Worm (Caenorhabditis elegans) whole organism, midembryonic: ENCODE data around the gene F15D4.6.

Source experiments
- T22C8.4 ChIP-seq: fragments of 200-800 bp; sonication (Bioruptor generic); IDR thresholded peaks from 2 replicates; pipeline ENCODE4 v1.3.6; 2022; ENCODE audit warnings: missing genetic modification characterization, missing compliant biosample characterization
- cog-1 ChIP-seq: sonication (generic microtip); optimal IDR thresholded peaks from 2 replicates; lab custom pipeline; 2016; ENCODE audit warnings: missing genetic modification characterization, missing compliant biosample characterization
- flt-1 ChIP-seq: fragments of 200-800 bp; sonication (Bioruptor generic); IDR thresholded peaks from 2 replicates; pipeline ENCODE4 v1.3.6; 2022; ENCODE audit warnings: missing genetic modification characterization, missing compliant biosample characterization
- klf-2 ChIP-seq: fragments of 200-800 bp; sonication (Bioruptor generic); conservative IDR thresholded peaks from 2 replicates; pipeline ENCODE4 v1.3.6; 2022; ENCODE audit warnings: missing genetic modification reagents, missing genetic modification characterization, missing compliant biosample characterization
- med-1 ChIP-seq: sonication (generic microtip); optimal IDR thresholded peaks from 2 replicates; lab custom pipeline; 2017; ENCODE audit warnings: missing genetic modification characterization, mild to moderate bottlenecking, missing compliant biosample characterization, antibody characterized with exemption, missing genetic modification reagents; ENCODE audit not compliant: insufficient read depth
- ref-1 ChIP-seq: fragments of 200-800 bp; sonication (Bioruptor generic); conservative IDR thresholded peaks from 2 replicates; pipeline ENCODE4 v1.3.6; 2022; ENCODE audit warnings: missing genetic modification reagents, missing genetic modification characterization, missing compliant biosample characterization
- tab-1 ChIP-seq: fragments of 200-800 bp; sonication (Bioruptor generic); IDR thresholded peaks from 2 replicates; pipeline ENCODE4 v1.3.6; 2022; ENCODE audit warnings: missing genetic modification characterization, missing compliant biosample characterization
- ztf-23 ChIP-seq: fragments of 200-800 bp; sonication (Bioruptor generic); IDR thresholded peaks from 2 replicates; pipeline ENCODE4 v1.3.6; 2022; ENCODE audit warnings: missing genetic modification reagents, missing genetic modification characterization, missing compliant biosample characterization
- ztf-29 ChIP-seq: fragments of 200-800 bp; sonication (Bioruptor generic); IDR thresholded peaks from 2 replicates; pipeline ENCODE4 v1.3.6; 2022; ENCODE audit warnings: missing genetic modification reagents, missing genetic modification characterization, missing compliant biosample characterization

The F15D4.6 gene

ce11 chrII:13248886-13249285 is at the start of gene F15D4.6:
TSS of gene F15D4.6 (plus strand) at chrII:13249186.
- TF ChIP-seq klf-2 (GFP tag; lab: Robert Waterston, UW) (no peak), flt-1 (GFP tag; lab: Robert Waterston, UW) (no peak), ztf-29 (GFP tag; lab: Robert Waterston, UW) (no peak), T22C8.4 (GFP tag; lab: Robert Waterston, UW) (no peak), cog-1 (tag; lab: Kevin White, UChicago) (no peak), tab-1 (GFP tag; lab: Robert Waterston, UW) (no peak), med-1 (GFP tag; lab: Kevin White, UChicago) (no peak), ztf-23 (GFP tag; lab: Robert Waterston, UW) (no peak), ref-1 (GFP tag; lab: Robert Waterston, UW) (no peak)

- TF ChIP-seq med-1 (GFP tag; lab: Kevin White, UChicago) (no peak), ztf-29 (GFP tag; lab: Robert Waterston, UW) (no peak), cog-1 (tag; lab: Kevin White, UChicago) (peak; percentile 73), ztf-23 (GFP tag; lab: Robert Waterston, UW) (peak; percentile 67; the same call in 1 of the 2 replicates), flt-1 (GFP tag; lab: Robert Waterston, UW) (peak; percentile 49; the same call in 1 of the 2 replicates), ref-1 (GFP tag; lab: Robert Waterston, UW) (no peak), T22C8.4 (GFP tag; lab: Robert Waterston, UW) (no peak), klf-2 (GFP tag; lab: Robert Waterston, UW) (peak; percentile 49; the same call in 1 of the 2 replicates), tab-1 (GFP tag; lab: Robert Waterston, UW) (no peak)
Observed at ce11 chrII:13199674-13200215, 49.2 kb upstream of the F15D4.6 start, which contains the start of gene btf-1. TSS of gene btf-1 (plus strand) at chrII:13200165.

- TF ChIP-seq klf-2 (GFP tag; lab: Robert Waterston, UW) (no peak), flt-1 (GFP tag; lab: Robert Waterston, UW) (no peak), ztf-23 (GFP tag; lab: Robert Waterston, UW) (no peak), T22C8.4 (GFP tag; lab: Robert Waterston, UW) (no peak), ref-1 (GFP tag; lab: Robert Waterston, UW) (no peak), med-1 (GFP tag; lab: Kevin White, UChicago) (no peak), cog-1 (tag; lab: Kevin White, UChicago) (no peak), ztf-29 (GFP tag; lab: Robert Waterston, UW) (no peak), tab-1 (GFP tag; lab: Robert Waterston, UW) (no peak)
Observed at ce11 chrII:13215792-13216191, 33.2 kb upstream of the F15D4.6 start, which contains the start of gene F15D4.2. TSS of gene F15D4.2 (plus strand) at chrII:13216092.

- TF ChIP-seq ztf-23 (GFP tag; lab: Robert Waterston, UW) (no peak), cog-1 (tag; lab: Kevin White, UChicago) (no peak), T22C8.4 (GFP tag; lab: Robert Waterston, UW) (no peak), flt-1 (GFP tag; lab: Robert Waterston, UW) (no peak), tab-1 (GFP tag; lab: Robert Waterston, UW) (no peak), klf-2 (GFP tag; lab: Robert Waterston, UW) (no peak), ref-1 (GFP tag; lab: Robert Waterston, UW) (no peak), ztf-29 (GFP tag; lab: Robert Waterston, UW) (no peak)
Observed at ce11 chrII:13219373-13219772, 29.6 kb upstream of the F15D4.6 start.

ce11 chrII:13230489-13231196 is 18.3 kb upstream of the F15D4.6 start:
- TF ChIP-seq tab-1 (GFP tag; lab: Robert Waterston, UW) (no peak), T22C8.4 (GFP tag; lab: Robert Waterston, UW) (no peak), klf-2 (GFP tag; lab: Robert Waterston, UW) (no peak), med-1 (GFP tag; lab: Kevin White, UChicago) (no peak), cog-1 (tag; lab: Kevin White, UChicago) (no peak), ztf-29 (GFP tag; lab: Robert Waterston, UW) (no peak), ref-1 (GFP tag; lab: Robert Waterston, UW) (no peak)

ce11 chrII:13233712-13234111 is 15.3 kb upstream of the F15D4.6 start:
- TF ChIP-seq med-1 (GFP tag; lab: Kevin White, UChicago) (no peak), ztf-29 (GFP tag; lab: Robert Waterston, UW) (no peak), ref-1 (GFP tag; lab: Robert Waterston, UW) (no peak), tab-1 (GFP tag; lab: Robert Waterston, UW) (no peak), flt-1 (GFP tag; lab: Robert Waterston, UW) (no peak), ztf-23 (GFP tag; lab: Robert Waterston, UW) (no peak), cog-1 (tag; lab: Kevin White, UChicago) (no peak), klf-2 (GFP tag; lab: Robert Waterston, UW) (no peak), T22C8.4 (GFP tag; lab: Robert Waterston, UW) (no peak)

ce11 chrII:13235289-13235688 is 13.7 kb upstream of the F15D4.6 start, which contains the start of gene flp-16:
TSS of gene flp-16 (plus strand) at chrII:13235306.
- no peak for TF ChIP-seq flt-1 (GFP tag; lab: Robert Waterston, UW)
- TF ChIP-seq ztf-23 (GFP tag; lab: Robert Waterston, UW): no peak
- TF ChIP-seq cog-1 (tag; lab: Kevin White, UChicago): no peak
- no peak for TF ChIP-seq ref-1 (GFP tag; lab: Robert Waterston, UW)
- no peak for TF ChIP-seq med-1 (GFP tag; lab: Kevin White, UChicago)
- no peak for TF ChIP-seq tab-1 (GFP tag; lab: Robert Waterston, UW)
- TF ChIP-seq T22C8.4 (GFP tag; lab: Robert Waterston, UW): no peak
- TF ChIP-seq klf-2 (GFP tag; lab: Robert Waterston, UW): no peak
- TF ChIP-seq ztf-29 (GFP tag; lab: Robert Waterston, UW): no peak

- TF ChIP-seq tab-1 (GFP tag; lab: Robert Waterston, UW) (no peak), T22C8.4 (GFP tag; lab: Robert Waterston, UW) (no peak), cog-1 (tag; lab: Kevin White, UChicago) (no peak), flt-1 (GFP tag; lab: Robert Waterston, UW) (no peak), ztf-23 (GFP tag; lab: Robert Waterston, UW) (no peak), ztf-29 (GFP tag; lab: Robert Waterston, UW) (no peak), med-1 (GFP tag; lab: Kevin White, UChicago) (no peak), klf-2 (GFP tag; lab: Robert Waterston, UW) (no peak), ref-1 (GFP tag; lab: Robert Waterston, UW) (no peak)
Observed at ce11 chrII:13237829-13238404, 11.1 kb upstream of the F15D4.6 start, which contains the start of gene romo-1. TSS of gene romo-1 (minus strand) at chrII:13237907.
